Worm (Caenorhabditis elegans): ENCODE data around the gene ttr-7.

- TF ChIP-seq zip-5 (tag; optimal IDR thresholded peaks at IDR 0.05) (no peak), ceh-18 (tag; optimal IDR thresholded peaks at IDR 0.05) (no peak), ceh-9 (tag; optimal IDR thresholded peaks at IDR 0.05) (no peak), fkh-10 (GFP tag; optimal IDR thresholded peaks at IDR 0.05) (no peak)
Observed at ce11 chrIII:612759-613158, 7.0 kb downstream of the ttr-7 start.
